Fruit fly (Drosophila melanogaster) whole organism, embryonic: ENCODE results near the gene Mgat3.

Source experiments
- Ada2b ChIP-seq: fragments of 200-800 bp; sonication (Bioruptor generic); IDR thresholded peaks from 2 replicates; pipeline ENCODE4 v1.3.6; 2022; ENCODE audit warnings: missing biosample characterization, missing genetic modification characterization
- Aef1 ChIP-seq: fragments of 200-800 bp; sonication (Bioruptor generic); IDR thresholded peaks from 3 replicates; pipeline ENCODE4 v1.3.6; 2022; ENCODE audit warnings: missing biosample characterization, missing genetic modification characterization
- Antp ChIP-seq: fragments of 200-800 bp; sonication (Bioruptor generic); optimal IDR thresholded peaks from 3 replicates; lab custom pipeline; 2016; ENCODE audit warnings: missing biosample characterization, missing genetic modification characterization
- Atf3 ChIP-seq: fragments of 200-800 bp; sonication (Bioruptor generic); optimal IDR thresholded peaks from 3 replicates; lab custom pipeline; 2016; ENCODE audit warnings: missing biosample characterization, missing genetic modification characterization
- CG10543 ChIP-seq: fragments of 200-800 bp; sonication (Bioruptor generic); optimal IDR thresholded peaks from 3 replicates; lab custom pipeline; 2017; ENCODE audit warnings: missing biosample characterization, mild to moderate bottlenecking, missing genetic modification characterization, moderate library complexity
- CG10959 ChIP-seq: fragments of 200-800 bp; sonication (Bioruptor generic); IDR thresholded peaks from 2 replicates; pipeline ENCODE4 v1.3.6; 2022; ENCODE audit warnings: missing biosample characterization, missing genetic modification characterization
- CG15073 ChIP-seq: fragments of 200-800 bp; sonication (Bioruptor generic); optimal IDR thresholded peaks from 2 replicates; lab custom pipeline; 2016; ENCODE audit warnings: missing biosample characterization, missing genetic modification characterization
- CG1603 ChIP-seq: fragments of 200-800 bp; sonication (Bioruptor generic); optimal IDR thresholded peaks from 2 replicates; lab custom pipeline; 2019; ENCODE audit warnings: missing biosample characterization, mild to moderate bottlenecking, missing genetic modification characterization, moderate library complexity
- CG17359 ChIP-seq: fragments of 200-800 bp; sonication (Bioruptor generic); optimal IDR thresholded peaks from 3 replicates; lab custom pipeline; 2018; ENCODE audit warnings: missing biosample characterization, mild to moderate bottlenecking, missing genetic modification characterization, moderate library complexity
- CG17802 ChIP-seq: fragments of 200-800 bp; sonication (Bioruptor generic); optimal IDR thresholded peaks from 2 replicates; lab custom pipeline; 2018; ENCODE audit warnings: missing biosample characterization, mild to moderate bottlenecking, missing genetic modification characterization, moderate library complexity
- CG2712 ChIP-seq: fragments of 200-800 bp; optimal IDR thresholded peaks from 3 replicates; lab custom pipeline; 2019; ENCODE audit warnings: missing biosample characterization, mild to moderate bottlenecking, missing genetic modification characterization, moderate library complexity
- CG30403 ChIP-seq: fragments of 200-800 bp; sonication (Bioruptor generic); optimal IDR thresholded peaks from 3 replicates; lab custom pipeline; 2016; ENCODE audit warnings: missing biosample characterization, missing genetic modification characterization
- CG30431 ChIP-seq: fragments of 200-800 bp; sonication (Bioruptor generic); optimal IDR thresholded peaks from 2 replicates; lab custom pipeline; 2017; ENCODE audit warnings: missing biosample characterization, missing genetic modification characterization
- CG7372 ChIP-seq: fragments of 200-800 bp; sonication (Bioruptor generic); IDR thresholded peaks from 2 replicates; pipeline ENCODE4 v1.3.6; 2022; ENCODE audit warnings: missing biosample characterization, missing genetic modification characterization
- CG9876 ChIP-seq: fragments of 200-800 bp; sonication (Bioruptor generic); optimal IDR thresholded peaks from 2 replicates; lab custom pipeline; 2016; ENCODE audit warnings: missing biosample characterization, missing genetic modification characterization
- Deaf1 ChIP-seq: fragments of 200-800 bp; optimal IDR thresholded peaks from 3 replicates; lab custom pipeline; 2019; ENCODE audit warnings: missing biosample characterization, mild to moderate bottlenecking, missing genetic modification characterization, moderate library complexity
- Dek ChIP-seq: fragments of 200-800 bp; sonication (Bioruptor generic); optimal IDR thresholded peaks from 3 replicates; lab custom pipeline; 2019; ENCODE audit warnings: missing biosample characterization, mild to moderate bottlenecking, missing genetic modification characterization, moderate library complexity
- Dll ChIP-seq: fragments of 200-800 bp; sonication (Bioruptor generic); IDR thresholded peaks from 4 replicates; pipeline ENCODE4 v1.3.6; 2022; ENCODE audit warnings: missing biosample characterization, missing genetic modification characterization; ENCODE audit not compliant: partially characterized antibody
- Dref ChIP-seq: fragments of 200-800 bp; sonication (Bioruptor generic); IDR thresholded peaks from 2 replicates; pipeline ENCODE4 v1.3.6; 2022; ENCODE audit warnings: missing biosample characterization, missing genetic modification characterization
- Elba2 ChIP-seq: fragments of 200-800 bp; sonication (Bioruptor generic); optimal IDR thresholded peaks from 3 replicates; lab custom pipeline; 2016; ENCODE audit warnings: missing biosample characterization, missing genetic modification characterization
- Ets97D ChIP-seq: fragments of 200-800 bp; sonication (Bioruptor generic); optimal IDR thresholded peaks from 3 replicates; lab custom pipeline; 2016; ENCODE audit warnings: missing biosample characterization, missing genetic modification characterization
- GATAe ChIP-seq: fragments of 200-800 bp; sonication (Bioruptor generic); conservative IDR thresholded peaks from 2 replicates; pipeline ENCODE4 v1.3.6; 2022; ENCODE audit warnings: missing biosample characterization, missing genetic modification characterization
- HLH4C ChIP-seq: fragments of 200-800 bp; sonication (Bioruptor generic); IDR thresholded peaks from 3 replicates; pipeline ENCODE4 v1.3.6; 2022; ENCODE audit warnings: missing biosample characterization, missing genetic modification characterization; ENCODE audit not compliant: partially characterized antibody
- HLH54F ChIP-seq: fragments of 200-800 bp; sonication (Bioruptor generic); optimal IDR thresholded peaks from 3 replicates; lab custom pipeline; 2016; ENCODE audit warnings: missing biosample characterization, missing genetic modification characterization
- Hr39 ChIP-seq: fragments of >200 bp; optimal IDR thresholded peaks from 2 replicates; lab custom pipeline; 2017
- Hr78 ChIP-seq, 2 experiments: fragments of 200-800 bp in 1 of 2; fragments of >200 bp in 1 of 2; sonication (Bioruptor generic) in 1 of 2; optimal IDR thresholded peaks; 2 replicates each; lab custom pipeline; 2017 to 2019; ENCODE audit warnings: missing biosample characterization in 2 of 2, missing genetic modification characterization in 2 of 2, mild to moderate bottlenecking in 1 of 2, moderate library complexity in 1 of 2
- Lim3 ChIP-seq: fragments of 200-800 bp; sonication (Bioruptor generic); IDR thresholded peaks from 2 replicates; pipeline ENCODE4 v1.3.6; 2022; ENCODE audit warnings: missing biosample characterization, missing genetic modification characterization
- Mrtf ChIP-seq: fragments of 200-800 bp; sonication (Bioruptor generic); IDR thresholded peaks from 3 replicates; pipeline ENCODE4 v1.3.6; 2022; ENCODE audit warnings: missing biosample characterization, missing genetic modification characterization
- NfI ChIP-seq: fragments of 200-800 bp; sonication (Bioruptor generic); optimal IDR thresholded peaks from 3 replicates; lab custom pipeline; 2018; ENCODE audit warnings: missing biosample characterization, mild to moderate bottlenecking, missing genetic modification characterization, moderate library complexity
- Optix ChIP-seq: fragments of 200-800 bp; sonication (Bioruptor generic); IDR thresholded peaks from 3 replicates; pipeline ENCODE4 v1.3.6; 2022; ENCODE audit warnings: missing biosample characterization, missing genetic modification characterization
- Rfx ChIP-seq: fragments of 200-800 bp; sonication (Bioruptor generic); IDR thresholded peaks from 2 replicates; pipeline ENCODE4 v1.3.6; 2022; ENCODE audit warnings: missing biosample characterization, missing genetic modification characterization
- Scr ChIP-seq: fragments of 200-800 bp; sonication (Bioruptor generic); IDR thresholded peaks from 2 replicates; pipeline ENCODE4 v1.3.6; 2022; ENCODE audit warnings: missing biosample characterization, missing genetic modification characterization; ENCODE audit not compliant: partially characterized antibody
- al ChIP-seq: fragments of 200-800 bp; sonication (Bioruptor generic); IDR thresholded peaks from 2 replicates; pipeline ENCODE4 v1.3.6; 2022; ENCODE audit warnings: missing biosample characterization, missing genetic modification characterization
- bab2 ChIP-seq: fragments of 200-800 bp; sonication (Bioruptor generic); optimal IDR thresholded peaks from 2 replicates; lab custom pipeline; 2016; ENCODE audit warnings: missing biosample characterization, missing genetic modification characterization
- cad ChIP-seq: fragments of >200 bp; optimal IDR thresholded peaks from 2 replicates; lab custom pipeline; 2017; ENCODE audit warnings: missing biosample characterization, missing genetic modification characterization
- dan ChIP-seq: fragments of 200-800 bp; sonication (Bioruptor generic); IDR thresholded peaks from 2 replicates; pipeline ENCODE4 v1.3.6; 2022; ENCODE audit warnings: missing biosample characterization, missing genetic modification characterization
- dpn ChIP-seq, 2 experiments: fragments of 200-800 bp; sonication (Bioruptor generic); optimal IDR thresholded peaks; 3 replicates each; lab custom pipeline; 2016; ENCODE audit warnings: missing biosample characterization in 2 of 2, missing genetic modification characterization in 2 of 2
- grau ChIP-seq: fragments of 200-800 bp; optimal IDR thresholded peaks from 3 replicates; lab custom pipeline; 2019; ENCODE audit warnings: missing biosample characterization, mild to moderate bottlenecking, missing genetic modification characterization, moderate library complexity
- gsb-n ChIP-seq: fragments of 200-800 bp; sonication (Bioruptor generic); optimal IDR thresholded peaks from 3 replicates; lab custom pipeline; 2018; ENCODE audit warnings: missing biosample characterization, mild to moderate bottlenecking, missing genetic modification characterization
- hth ChIP-seq: fragments of >200 bp; optimal IDR thresholded peaks from 2 replicates; lab custom pipeline; 2017; ENCODE audit warnings: inconsistent platforms
- insv ChIP-seq, 2 experiments: fragments of 200-800 bp; sonication (Bioruptor generic); optimal IDR thresholded peaks; 3 replicates each; lab custom pipeline; 2016 to 2018; ENCODE audit warnings: missing biosample characterization in 2 of 2, missing genetic modification characterization in 2 of 2
- klu ChIP-seq: fragments of 200-800 bp; sonication (Bioruptor generic); IDR thresholded peaks from 2 replicates; pipeline ENCODE4 v1.3.6; 2022; ENCODE audit warnings: missing biosample characterization, missing genetic modification characterization
- knrl ChIP-seq: fragments of 200-800 bp; sonication (Bioruptor generic); IDR thresholded peaks from 3 replicates; pipeline ENCODE4 v1.3.6; 2022; ENCODE audit warnings: missing biosample characterization, missing genetic modification characterization; ENCODE audit not compliant: partially characterized antibody
- nom ChIP-seq: fragments of 200-800 bp; sonication (Bioruptor generic); optimal IDR thresholded peaks from 2 replicates; lab custom pipeline; 2017; ENCODE audit warnings: missing biosample characterization, missing genetic modification characterization, mild to moderate bottlenecking, moderate library complexity, missing genetic modification reagents
- pan ChIP-seq, 4 experiments: fragments of >200 bp in 3 of 4; fragments of 200-800 bp in 1 of 4; sonication (Bioruptor generic) in 1 of 4; optimal IDR thresholded peaks in 3 of 4; IDR thresholded peaks in 1 of 4; 2 replicates each; pipeline versions ENCODE4 v1.3.6 to Lab custom; 2017 to 2022; ENCODE audit warnings: missing biosample characterization in 2 of 4, missing genetic modification characterization in 2 of 4, mixed read lengths in 1 of 4
- ranshi ChIP-seq: fragments of 200-800 bp; sonication (Bioruptor generic); IDR thresholded peaks from 2 replicates; pipeline ENCODE4 v1.3.6; 2022; ENCODE audit warnings: missing biosample characterization, missing genetic modification characterization
- rib ChIP-seq: fragments of 200-800 bp; sonication (Bioruptor generic); IDR thresholded peaks from 2 replicates; pipeline ENCODE4 v1.3.6; 2022; ENCODE audit warnings: missing biosample characterization, missing genetic modification characterization
- sima ChIP-seq: fragments of 200-800 bp; sonication (Bioruptor generic); optimal IDR thresholded peaks from 2 replicates; lab custom pipeline; 2016; ENCODE audit warnings: missing biosample characterization, missing genetic modification characterization
- slbo ChIP-seq: fragments of 200-800 bp; sonication (Bioruptor generic); IDR thresholded peaks from 2 replicates; pipeline ENCODE4 v1.3.6; 2022; ENCODE audit warnings: missing biosample characterization, missing genetic modification characterization
- vvl ChIP-seq: fragments of 200-800 bp; sonication (Bioruptor generic); IDR thresholded peaks from 2 replicates; pipeline ENCODE4 v1.3.6; 2022; ENCODE audit warnings: missing biosample characterization, missing genetic modification characterization

Gene Mgat3

dm6 chr2L:13219281-13220092 lies 37.1 kb upstream of the Mgat3 start, which contains the start of the genes CG9426 and mRF1 (continued):
- TF ChIP-seq pan (optimal IDR thresholded peaks at IDR 0.05; lab: Kevin White, UChicago) (no peak), pan (GFP tag; optimal IDR thresholded peaks at IDR 0.05 in 1 of 2, IDR thresholded peaks at IDR 0.05 in 1 of 2) (no peak), CG30431 (GFP tag; lab: Kevin White, UChicago) (no peak), Dll (peak; percentile 94), bab2 (GFP tag; lab: Kevin White, UChicago) (no peak), gsb-n (tag; lab: Kevin White, UChicago) (no peak), Dref (GFP tag; lab: Robert Waterston, UW) (peak; percentile 96), CG7372 (GFP tag; lab: Robert Waterston, UW) (no peak), Aef1 (GFP tag; lab: Robert Waterston, UW) (peak; percentile 32; the same call in 1 of the 3 replicates), Atf3 (no peak), CG10959 (no peak), Lim3 (GFP tag; lab: Robert Waterston, UW) (no peak), dpn (GFP tag; optimal IDR thresholded peaks at IDR 0.05; lab: Kevin White, UChicago) (peak; percentile 17 to 24), grau (tag; lab: Kevin White, UChicago) (peak; percentile 31), HLH54F (GFP tag; lab: Kevin White, UChicago) (no peak), NfI (no peak), CG1603 (peak; percentile 54), sima (GFP tag; lab: Kevin White, UChicago) (no peak), nom (GFP tag; lab: Kevin White, UChicago) (no peak), CG30403 (peak; percentile 12), ranshi (GFP tag; lab: Robert Waterston, UW) (no peak), knrl (GFP tag; lab: Robert Waterston, UW) (peak; percentile 96), Optix (no peak), Deaf1 (tag; lab: Kevin White, UChicago) (no peak), Scr (GFP tag; lab: Robert Waterston, UW) (peak; percentile 97), CG15073 (GFP tag; lab: Kevin White, UChicago) (no peak), al (GFP tag; lab: Robert Waterston, UW) (no peak), klu (GFP tag; lab: Robert Waterston, UW) (no peak), Mrtf (GFP tag; lab: Robert Waterston, UW) (no peak), vvl (GFP tag; lab: Robert Waterston, UW) (peak; percentile 63), Elba2 (GFP tag; lab: Kevin White, UChicago) (peak; percentile 86), cad (no peak), CG17802 (tag; lab: Kevin White, UChicago) (no peak), dan (GFP tag; lab: Robert Waterston, UW) (no peak), Ets97D (GFP tag; lab: Kevin White, UChicago) (peak; percentile 63), rib (GFP tag; lab: Robert Waterston, UW) (no peak), Hr78 (GFP tag; optimal IDR thresholded peaks at IDR 0.05; lab: Kevin White, UChicago) (no peak), CG10543 (GFP tag; lab: Kevin White, UChicago) (no peak), Dek (tag; lab: Kevin White, UChicago) (no peak), Rfx (peak; percentile 42), CG9876 (no peak), slbo (GFP tag; lab: Robert Waterston, UW) (peak; percentile 50; the same call in 1 of the 2 replicates), Hr39 (lab: Kevin White, UChicago) (no peak), Antp (no peak), GATAe (GFP tag; lab: Robert Waterston, UW) (no peak), CG17359 (tag; lab: Kevin White, UChicago) (peak; percentile 20), Ada2b (GFP tag; lab: Robert Waterston, UW) (no peak), HLH4C (GFP tag; lab: Robert Waterston, UW) (peak; percentile 97), insv (GFP tag; optimal IDR thresholded peaks at IDR 0.05; lab: Kevin White, UChicago) (peak; percentile 84 to 96), hth (lab: Kevin White, UChicago) (no peak), CG2712 (tag; lab: Kevin White, UChicago) (peak; percentile 59)
